Worm (Caenorhabditis elegans): ENCODE data around the gene R04B5.11.

ce11 chrV:10087103-10087502 is 3.9 kb downstream of the R04B5.11 start, which contains the start of gene R04B5.5:
- TF ChIP-seq dao-5 (tag; optimal IDR thresholded peaks at IDR 0.05) (no peak), him-1 (tag; optimal IDR thresholded peaks at IDR 0.05) (no peak), W03F9.2 (tag; optimal IDR thresholded peaks at IDR 0.05) (no peak)

Data from whole organism, L4/young adult.